Worm (Caenorhabditis elegans) whole organism, L4 larva: ENCODE results near the gene F35D2.2.

ENCODE experiments used
- D1046.2 ChIP-seq: fragments of 200-800 bp; sonication (Bioruptor generic); IDR thresholded peaks from 2 replicates; pipeline ENCODE4 v1.3.6; 2022; ENCODE audit warnings: missing genetic modification characterization, missing compliant biosample characterization
- T20F7.1 ChIP-seq: fragments of 200-800 bp; sonication (Bioruptor generic); optimal IDR thresholded peaks from 2 replicates; lab custom pipeline; 2018; ENCODE audit warnings: mild to moderate bottlenecking, missing genetic modification characterization, missing compliant biosample characterization
- Y48G9A.11 ChIP-seq: fragments of 200-800 bp; sonication (Bioruptor generic); IDR thresholded peaks from 2 replicates; pipeline ENCODE4 v1.3.6; 2022; ENCODE audit warnings: missing genetic modification reagents, missing genetic modification characterization, missing compliant biosample characterization
- ceh-20 ChIP-seq: fragments of 200-800 bp; sonication (Bioruptor generic); IDR thresholded peaks from 2 replicates; pipeline ENCODE4 v1.3.6; 2022; ENCODE audit warnings: missing genetic modification reagents, missing genetic modification characterization, missing compliant biosample characterization
- ceh-28 ChIP-seq: fragments of 150-350 bp; optimal IDR thresholded peaks from 2 replicates; lab custom pipeline; 2014; ENCODE audit warnings: missing biosample characterization, missing genetic modification reagents, missing genetic modification characterization
- ces-1 ChIP-seq: fragments of 150-350 bp; sonication (generic microtip); optimal IDR thresholded peaks from 4 replicates; lab custom pipeline; 2014; ENCODE audit warnings: missing biosample characterization, missing genetic modification reagents, missing genetic modification characterization
- daf-12 ChIP-seq: fragments of 150-350 bp; optimal IDR thresholded peaks from 2 replicates; lab custom pipeline; 2014; ENCODE audit warnings: missing biosample characterization, missing genetic modification reagents, missing genetic modification characterization
- dmd-9 ChIP-seq: fragments of 200-800 bp; sonication (Bioruptor generic); IDR thresholded peaks from 2 replicates; pipeline ENCODE4 v1.3.6; 2022; ENCODE audit warnings: missing genetic modification reagents, missing genetic modification characterization, missing compliant biosample characterization
- dpl-1 ChIP-seq: fragments of 150-350 bp; optimal IDR thresholded peaks from 2 replicates; lab custom pipeline; 2014; ENCODE audit warnings: missing biosample characterization, missing genetic modification reagents, missing genetic modification characterization
- egl-27 ChIP-seq: sonication (generic microtip); optimal IDR thresholded peaks from 3 replicates; lab custom pipeline; 2017; ENCODE audit warnings: missing biosample characterization, missing genetic modification reagents, missing genetic modification characterization
- egl-43 ChIP-seq: fragments of 200-800 bp; sonication (Bioruptor generic); IDR thresholded peaks from 2 replicates; pipeline ENCODE4 v1.3.6; 2022; ENCODE audit warnings: missing genetic modification reagents, missing genetic modification characterization, missing compliant biosample characterization
- hlh-11 ChIP-seq: fragments of 200-800 bp; sonication (Bioruptor generic); optimal IDR thresholded peaks from 2 replicates; lab custom pipeline; 2018; ENCODE audit warnings: mild to moderate bottlenecking, missing genetic modification characterization, missing compliant biosample characterization
- hlh-30 ChIP-seq: sonication (generic microtip); optimal IDR thresholded peaks from 2 replicates; lab custom pipeline; 2017; ENCODE audit warnings: antibody characterized with exemption, mild to moderate bottlenecking, missing genetic modification characterization, missing compliant biosample characterization; ENCODE audit not compliant: insufficient read depth
- hmg-1.1 ChIP-seq: fragments of 200-800 bp; sonication (Bioruptor generic); IDR thresholded peaks from 2 replicates; pipeline ENCODE4 v1.3.6; 2022; ENCODE audit warnings: missing genetic modification reagents, missing genetic modification characterization, missing compliant biosample characterization
- lin-1 ChIP-seq: fragments of 200-800 bp; sonication (Bioruptor generic); IDR thresholded peaks from 2 replicates; pipeline ENCODE4 v1.3.6; 2022; ENCODE audit warnings: missing genetic modification reagents, missing genetic modification characterization, missing compliant biosample characterization
- lir-3 ChIP-seq: sonication (generic microtip); optimal IDR thresholded peaks from 2 replicates; lab custom pipeline; 2016; ENCODE audit warnings: mild to moderate bottlenecking, missing genetic modification characterization, missing compliant biosample characterization
- lsy-2 ChIP-seq, 2 experiments: fragments of 150-350 bp in 1 of 2; sonication (generic microtip) in 1 of 2; optimal IDR thresholded peaks; 2 replicates each; lab custom pipeline; 2014 to 2017; ENCODE audit warnings: missing biosample characterization in 2 of 2, missing genetic modification characterization in 2 of 2
- mdl-1 ChIP-seq, 2 experiments: fragments of 150-350 bp in 1 of 2; sonication (generic microtip) in 1 of 2; optimal IDR thresholded peaks; 2 replicates each; lab custom pipeline; 2014 to 2017; ENCODE audit warnings: missing biosample characterization in 2 of 2, missing genetic modification characterization in 2 of 2
- mxl-2 ChIP-seq: fragments of 200-800 bp; sonication (Bioruptor generic); conservative IDR thresholded peaks from 2 replicates; pipeline ENCODE4 v1.3.6; 2022; ENCODE audit warnings: missing genetic modification reagents, missing genetic modification characterization, missing compliant biosample characterization
- mxl-3 ChIP-seq: fragments of 200-800 bp; sonication (Bioruptor generic); optimal IDR thresholded peaks from 2 replicates; lab custom pipeline; 2018; ENCODE audit warnings: mild to moderate bottlenecking, missing genetic modification characterization, missing compliant biosample characterization
- nhr-10 ChIP-seq: fragments of 150-350 bp; optimal IDR thresholded peaks from 2 replicates; lab custom pipeline; 2014; ENCODE audit warnings: missing biosample characterization, missing genetic modification characterization
- nhr-102 ChIP-seq: sonication (generic microtip); optimal IDR thresholded peaks from 2 replicates; lab custom pipeline; 2016; ENCODE audit warnings: mild to moderate bottlenecking, missing genetic modification characterization, moderate library complexity, missing compliant biosample characterization
- nhr-237 ChIP-seq: sonication (generic microtip); optimal IDR thresholded peaks from 2 replicates; lab custom pipeline; 2017; ENCODE audit warnings: missing biosample characterization, missing genetic modification characterization
- nhr-25 ChIP-seq: sonication (generic microtip); optimal IDR thresholded peaks from 2 replicates; lab custom pipeline; 2017; ENCODE audit warnings: missing genetic modification characterization, mild to moderate bottlenecking, missing compliant biosample characterization, antibody characterized with exemption, moderate library complexity, borderline replicate concordance; ENCODE audit not compliant: insufficient read depth
- nhr-28 ChIP-seq: fragments of 150-350 bp; optimal IDR thresholded peaks from 2 replicates; lab custom pipeline; 2014; ENCODE audit warnings: missing biosample characterization, missing genetic modification characterization
- nhr-41 ChIP-seq: fragments of 200-800 bp; sonication (Bioruptor generic); IDR thresholded peaks from 2 replicates; pipeline ENCODE4 v1.3.6; 2022; ENCODE audit warnings: missing genetic modification reagents, missing genetic modification characterization, missing compliant biosample characterization
- nhr-48 ChIP-seq: sonication (generic microtip); optimal IDR thresholded peaks from 2 replicates; lab custom pipeline; 2016; ENCODE audit warnings: mild to moderate bottlenecking, missing genetic modification characterization, missing compliant biosample characterization
- nhr-76 ChIP-seq: fragments of 150-350 bp; optimal IDR thresholded peaks from 2 replicates; lab custom pipeline; 2014; ENCODE audit warnings: missing biosample characterization, missing genetic modification characterization
- rbr-2 ChIP-seq: sonication (generic microtip); optimal IDR thresholded peaks from 2 replicates; lab custom pipeline; 2016; ENCODE audit warnings: missing genotype, missing genetic modification characterization, missing compliant biosample characterization
- set-16 ChIP-seq: fragments of 200-800 bp; sonication (Bioruptor generic); IDR thresholded peaks from 2 replicates; pipeline ENCODE4 v1.3.6; 2022; ENCODE audit warnings: missing genetic modification reagents, missing genetic modification characterization, missing compliant biosample characterization
- spr-1 ChIP-seq: sonication (generic microtip); optimal IDR thresholded peaks from 2 replicates; lab custom pipeline; 2016; ENCODE audit warnings: mild to moderate bottlenecking, missing genetic modification characterization, missing compliant biosample characterization
- tag-97 ChIP-seq: fragments of 200-800 bp; sonication (Bioruptor generic); IDR thresholded peaks from 2 replicates; pipeline ENCODE4 v1.3.6; 2022; ENCODE audit warnings: missing genetic modification characterization, missing compliant biosample characterization
- unc-39 ChIP-seq: sonication (generic microtip); optimal IDR thresholded peaks from 2 replicates; lab custom pipeline; 2017; ENCODE audit warnings: missing biosample characterization, missing genetic modification characterization
- vab-7 ChIP-seq: fragments of 200-800 bp; sonication (Bioruptor generic); IDR thresholded peaks from 2 replicates; pipeline ENCODE4 v1.3.6; 2022; ENCODE audit warnings: missing genetic modification reagents, missing genetic modification characterization, missing compliant biosample characterization
- zag-1 ChIP-seq: fragments of 150-350 bp; optimal IDR thresholded peaks from 2 replicates; lab custom pipeline; 2014; ENCODE audit warnings: missing biosample characterization, missing genetic modification characterization
- zfp-3 ChIP-seq: fragments of 200-800 bp; sonication (Bioruptor generic); conservative IDR thresholded peaks from 2 replicates; pipeline ENCODE4 v1.3.6; 2022; ENCODE audit warnings: missing genetic modification reagents, missing genetic modification characterization, missing compliant biosample characterization
- ztf-11 ChIP-seq: fragments of 150-350 bp; optimal IDR thresholded peaks from 2 replicates; lab custom pipeline; 2014; ENCODE audit warnings: missing biosample characterization, missing genetic modification characterization

The F35D2.2 gene

DNA sequence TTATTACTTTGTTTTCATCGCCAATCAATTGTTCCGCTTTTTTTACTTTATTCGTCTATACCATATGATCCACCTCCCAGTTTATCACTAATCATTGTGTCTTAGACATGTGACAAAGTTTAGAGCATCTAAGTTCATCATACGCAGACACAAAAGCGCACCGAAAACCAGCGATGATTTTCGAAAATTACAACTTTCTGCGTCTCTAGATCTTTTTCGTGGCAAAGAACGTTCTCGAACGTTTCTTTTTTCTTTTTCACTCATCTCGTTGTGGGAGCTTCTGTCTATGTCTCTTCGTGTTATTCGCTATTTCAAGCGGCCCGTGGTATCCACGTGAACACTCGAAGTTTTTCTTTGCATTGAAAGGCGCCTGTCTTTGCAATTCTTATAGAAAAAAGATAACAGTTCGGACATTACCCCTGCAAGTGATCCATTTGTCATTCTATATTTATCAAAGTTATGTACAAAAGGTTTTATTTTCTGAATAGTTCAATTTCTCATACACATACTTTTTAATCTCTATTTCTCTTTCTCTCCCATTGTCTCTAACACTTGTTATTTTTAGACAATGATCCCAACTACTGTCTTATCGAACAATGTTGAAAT is 45.1 kb upstream of the F35D2.2 start, which contains the start of gene ZK1290.5 (continued):
- TF ChIP-seq ceh-28 (tag; lab: Kevin White, UChicago) (no peak), T20F7.1 (GFP tag; lab: Kevin White, UChicago) (peak; percentile 84), dmd-9 (GFP tag; lab: Robert Waterston, UW) (no peak), ceh-20 (GFP tag; lab: Robert Waterston, UW) (peak; percentile 90), hmg-1.1 (GFP tag; lab: Robert Waterston, UW) (peak; percentile 62), nhr-25 (tag; lab: Kevin White, UChicago) (peak; percentile 49), Y48G9A.11 (GFP tag; lab: Robert Waterston, UW) (no peak), egl-27 (tag; lab: Kevin White, UChicago) (no peak), nhr-102 (tag; lab: Kevin White, UChicago) (peak; percentile 90), lin-1 (GFP tag; lab: Robert Waterston, UW) (peak; percentile 87), vab-7 (GFP tag; lab: Robert Waterston, UW) (no peak)

- TF ChIP-seq mxl-2 (0 out of 2 replicates have a peak, but pooled peaks have one; percentile 26), spr-1 (tag; lab: Kevin White, UChicago) (no peak), nhr-10 (tag; lab: Kevin White, UChicago) (no peak), set-16 (GFP tag; lab: Robert Waterston, UW) (peak; percentile 22; the same call in 1 of the 2 replicates), lir-3 (tag; lab: Kevin White, UChicago) (no peak), rbr-2 (no peak), tag-97 (GFP tag; lab: Robert Waterston, UW) (no peak), egl-43 (GFP tag; lab: Robert Waterston, UW) (peak; percentile 46; the same call in 1 of the 2 replicates), dpl-1 (no peak), mxl-3 (GFP tag; lab: Kevin White, UChicago) (peak; percentile 0), zfp-3 (peak; percentile 58; the same call in 1 of the 2 replicates), hlh-11 (tag; lab: Kevin White, UChicago) (peak; percentile 41), zag-1 (tag; lab: Kevin White, UChicago) (no peak)
Observed at ce11 chrII:7530944-7531343, 43.3 kb upstream of the F35D2.2 start, which contains the start of gene wrt-1. Gene wrt-1 (plus strand): TSS chrII:7530996.

ce11 chrII:7531478-7531877 is 42.8 kb upstream of the F35D2.2 start:
- TF ChIP-seq nhr-48 (tag; lab: Kevin White, UChicago) (no peak), nhr-237 (no peak), unc-39 (tag; lab: Kevin White, UChicago) (no peak), nhr-41 (no peak), dmd-9 (GFP tag; lab: Robert Waterston, UW) (no peak), hlh-11 (tag; lab: Kevin White, UChicago) (peak; percentile 8), nhr-76 (tag; lab: Kevin White, UChicago) (no peak), D1046.2 (GFP tag; lab: Robert Waterston, UW) (no peak), hlh-30 (peak; percentile 27), daf-12 (tag; lab: Kevin White, UChicago) (no peak), ztf-11 (no peak), nhr-28 (no peak), Y48G9A.11 (GFP tag; lab: Robert Waterston, UW) (no peak), lsy-2 (tag; optimal IDR thresholded peaks at IDR 0.05; lab: Kevin White, UChicago) (no peak), mdl-1 (tag; optimal IDR thresholded peaks at IDR 0.05; lab: Kevin White, UChicago) (no peak), ces-1 (no peak)
